Fruit fly (Drosophila melanogaster) whole organism, embryonic: ENCODE results near the gene CG31960.

Experiments used
- Aef1 ChIP-seq: fragments of 200-800 bp; sonication (Bioruptor generic); IDR thresholded peaks from 3 replicates; pipeline ENCODE4 v1.3.6; 2022; ENCODE audit warnings: missing biosample characterization, missing genetic modification characterization
- Atf-2 ChIP-seq: fragments of 200-800 bp; sonication (Bioruptor generic); optimal IDR thresholded peaks from 2 replicates; lab custom pipeline; 2016; ENCODE audit warnings: missing biosample characterization, missing genetic modification characterization
- B-H2 ChIP-seq: fragments of 200-800 bp; sonication (Bioruptor generic); optimal IDR thresholded peaks from 2 replicates; lab custom pipeline; 2018; ENCODE audit warnings: missing biosample characterization, mild to moderate bottlenecking, missing genetic modification characterization
- CG10321 ChIP-seq: fragments of 200-800 bp; sonication (Bioruptor generic); IDR thresholded peaks from 2 replicates; pipeline ENCODE4 v1.3.6; 2022; ENCODE audit warnings: missing biosample characterization, missing genetic modification characterization
- CG11504 ChIP-seq: fragments of 200-800 bp; sonication (Bioruptor generic); optimal IDR thresholded peaks from 3 replicates; lab custom pipeline; 2019; ENCODE audit warnings: missing biosample characterization, mild to moderate bottlenecking, missing genetic modification characterization, moderate library complexity
- CG12155 ChIP-seq: fragments of 200-800 bp; sonication (Bioruptor generic); optimal IDR thresholded peaks from 3 replicates; lab custom pipeline; 2016; ENCODE audit warnings: missing biosample characterization, missing genetic modification characterization
- CG12236 ChIP-seq: fragments of 200-800 bp; sonication (Bioruptor generic); optimal IDR thresholded peaks from 2 replicates; lab custom pipeline; 2016; ENCODE audit warnings: missing biosample characterization, missing genetic modification characterization
- CG1233 ChIP-seq: fragments of 200-800 bp; sonication (Bioruptor generic); optimal IDR thresholded peaks from 4 replicates; lab custom pipeline; 2018; ENCODE audit warnings: missing biosample characterization, mild to moderate bottlenecking, missing genetic modification characterization
- CG13624 ChIP-seq: fragments of 200-800 bp; sonication (Bioruptor generic); optimal IDR thresholded peaks from 2 replicates; lab custom pipeline; 2016; ENCODE audit warnings: missing biosample characterization, missing genetic modification characterization
- CG15696 ChIP-seq: fragments of 200-800 bp; sonication (Bioruptor generic); optimal IDR thresholded peaks from 2 replicates; lab custom pipeline; 2019; ENCODE audit warnings: missing biosample characterization, mild to moderate bottlenecking, missing genetic modification characterization, moderate library complexity
- CG1603 ChIP-seq: fragments of 200-800 bp; sonication (Bioruptor generic); optimal IDR thresholded peaks from 2 replicates; lab custom pipeline; 2019; ENCODE audit warnings: missing biosample characterization, mild to moderate bottlenecking, missing genetic modification characterization, moderate library complexity
- CG31224 ChIP-seq: fragments of 200-800 bp; sonication (Bioruptor generic); IDR thresholded peaks from 2 replicates; pipeline ENCODE4 v1.3.6; 2022; ENCODE audit warnings: missing biosample characterization, missing genetic modification characterization
- CG32532 ChIP-seq: fragments of 200-800 bp; sonication (Bioruptor generic); IDR thresholded peaks from 2 replicates; pipeline ENCODE4 v1.3.6; 2022; ENCODE audit warnings: missing biosample characterization, missing genetic modification characterization
- CG3726 ChIP-seq: fragments of 200-800 bp; sonication (Bioruptor generic); IDR thresholded peaks from 3 replicates; pipeline ENCODE4, ENCODE4 v1.3.6; 2022; ENCODE audit warnings: missing biosample characterization, missing genetic modification characterization
- CG3995 ChIP-seq: fragments of 200-800 bp; sonication (Bioruptor generic); optimal IDR thresholded peaks from 3 replicates; lab custom pipeline; 2016; ENCODE audit warnings: missing biosample characterization, missing genetic modification characterization
- CG6683 ChIP-seq: fragments of 200-800 bp; sonication (Bioruptor generic); optimal IDR thresholded peaks from 2 replicates; lab custom pipeline; 2017; ENCODE audit warnings: missing biosample characterization, mild to moderate bottlenecking, missing genetic modification characterization, missing genetic modification reagents
- CG6854 ChIP-seq: fragments of 200-800 bp; sonication (Bioruptor generic); optimal IDR thresholded peaks from 3 replicates; lab custom pipeline; 2017; ENCODE audit warnings: missing biosample characterization, mild to moderate bottlenecking, missing genetic modification characterization
- CG7839 ChIP-seq: fragments of 200-800 bp; sonication (Bioruptor generic); optimal IDR thresholded peaks from 3 replicates; lab custom pipeline; 2018; ENCODE audit warnings: missing biosample characterization, mild to moderate bottlenecking, missing genetic modification characterization, moderate library complexity
- CG7928 ChIP-seq: fragments of 200-800 bp; sonication (Bioruptor generic); optimal IDR thresholded peaks from 2 replicates; lab custom pipeline; 2017; ENCODE audit warnings: missing biosample characterization, mild to moderate bottlenecking, missing genetic modification characterization
- CG8924 ChIP-seq: fragments of 200-800 bp; optimal IDR thresholded peaks from 3 replicates; lab custom pipeline; 2019; ENCODE audit warnings: missing biosample characterization, mild to moderate bottlenecking, missing genetic modification characterization, moderate library complexity
- CTCF ChIP-seq: fragments of 200-800 bp; sonication (Bioruptor generic); optimal IDR thresholded peaks from 2 replicates; lab custom pipeline; 2017; ENCODE audit warnings: missing biosample characterization, mild to moderate bottlenecking, missing genetic modification characterization, moderate library complexity
- CoRest ChIP-seq: fragments of 200-800 bp; sonication (Bioruptor generic); optimal IDR thresholded peaks from 3 replicates; lab custom pipeline; 2018; ENCODE audit warnings: missing biosample characterization, mild to moderate bottlenecking, missing genetic modification characterization, moderate library complexity
- D19A ChIP-seq: fragments of 200-800 bp; optimal IDR thresholded peaks from 3 replicates; lab custom pipeline; 2019; ENCODE audit warnings: missing biosample characterization, mild to moderate bottlenecking, missing genetic modification characterization, moderate library complexity
- E2f1 ChIP-seq: fragments of 200-800 bp; sonication (Bioruptor generic); IDR thresholded peaks from 2 replicates; pipeline ENCODE4 v1.3.6; 2022; ENCODE audit warnings: missing biosample characterization, missing genetic modification characterization
- Lpt ChIP-seq: fragments of >200 bp; optimal IDR thresholded peaks from 2 replicates; lab custom pipeline; 2018; ENCODE audit warnings: missing biosample characterization, missing genetic modification characterization
- MBD-R2 ChIP-seq: fragments of 200-800 bp; sonication (Bioruptor generic); IDR thresholded peaks from 2 replicates; pipeline ENCODE4 v1.3.6; 2022; ENCODE audit warnings: missing biosample characterization, missing genetic modification characterization
- Nf-YB ChIP-seq: fragments of 200-800 bp; sonication (Bioruptor generic); optimal IDR thresholded peaks from 3 replicates; lab custom pipeline; 2019; ENCODE audit warnings: missing biosample characterization, mild to moderate bottlenecking, missing genetic modification characterization, moderate library complexity
- Oaz ChIP-seq: fragments of 200-800 bp; sonication (Bioruptor generic); IDR thresholded peaks from 2 replicates; pipeline ENCODE4 v1.3.6; 2022; ENCODE audit warnings: missing biosample characterization, missing genetic modification characterization
- Spps ChIP-seq: fragments of 200-800 bp; sonication (Bioruptor generic); optimal IDR thresholded peaks from 2 replicates; lab custom pipeline; 2018; ENCODE audit warnings: missing biosample characterization, mild to moderate bottlenecking, missing genetic modification characterization
- Sry-β ChIP-seq: fragments of 200-800 bp; sonication (Bioruptor generic); optimal IDR thresholded peaks from 2 replicates; lab custom pipeline; 2018; ENCODE audit warnings: missing biosample characterization, mild to moderate bottlenecking, missing genetic modification characterization, moderate library complexity
- aop ChIP-seq: fragments of 200-800 bp; sonication (Bioruptor generic); IDR thresholded peaks from 2 replicates; pipeline ENCODE4 v1.3.6; 2022; ENCODE audit warnings: missing biosample characterization, missing genetic modification characterization
- ap ChIP-seq: fragments of 200-800 bp; sonication (Bioruptor generic); IDR thresholded peaks from 2 replicates; pipeline ENCODE4 v1.3.6; 2022; ENCODE audit warnings: missing biosample characterization, missing genetic modification characterization
- ci ChIP-seq: fragments of 200-800 bp; sonication (Bioruptor generic); IDR thresholded peaks from 3 replicates; pipeline ENCODE4 v1.3.6; 2022; ENCODE audit warnings: missing biosample characterization, missing genetic modification characterization
- cwo ChIP-seq: fragments of 200-800 bp; sonication (Bioruptor generic); optimal IDR thresholded peaks from 3 replicates; lab custom pipeline; 2017; ENCODE audit warnings: missing biosample characterization, missing genetic modification characterization, mild to moderate bottlenecking, moderate library complexity, missing genetic modification reagents
- danr ChIP-seq: fragments of 200-800 bp; sonication (Bioruptor generic); IDR thresholded peaks from 2 replicates; pipeline ENCODE4 v1.3.6; 2022; ENCODE audit warnings: missing biosample characterization, missing genetic modification characterization
- dmrt11E ChIP-seq: fragments of 200-800 bp; sonication (Bioruptor generic); optimal IDR thresholded peaks from 3 replicates; lab custom pipeline; 2018; ENCODE audit warnings: missing biosample characterization, mild to moderate bottlenecking, missing genetic modification characterization, moderate library complexity
- dpn ChIP-seq, 2 experiments: fragments of 200-800 bp; sonication (Bioruptor generic); optimal IDR thresholded peaks; 3 replicates each; lab custom pipeline; 2016; ENCODE audit warnings: missing biosample characterization in 2 of 2, missing genetic modification characterization in 2 of 2
- esg ChIP-seq: fragments of 200-800 bp; sonication (Bioruptor generic); conservative IDR thresholded peaks from 2 replicates; pipeline ENCODE4 v1.3.6; 2022; ENCODE audit warnings: missing biosample characterization, missing genetic modification characterization
- gem ChIP-seq: fragments of 200-800 bp; sonication (Bioruptor generic); optimal IDR thresholded peaks from 2 replicates; lab custom pipeline; 2019; ENCODE audit warnings: missing biosample characterization, mild to moderate bottlenecking, missing genetic modification characterization, moderate library complexity
- lilli ChIP-seq: fragments of 200-800 bp; sonication (Bioruptor generic); optimal IDR thresholded peaks from 3 replicates; lab custom pipeline; 2016; ENCODE audit warnings: missing biosample characterization, missing genetic modification characterization
- mam ChIP-seq: fragments of 200-800 bp; sonication (Bioruptor generic); optimal IDR thresholded peaks from 3 replicates; lab custom pipeline; 2016; ENCODE audit warnings: missing biosample characterization, missing genetic modification characterization
- pho ChIP-seq: fragments of 200-800 bp; sonication (Bioruptor generic); optimal IDR thresholded peaks from 2 replicates; lab custom pipeline; 2016; ENCODE audit warnings: missing biosample characterization, missing genetic modification characterization
- phol ChIP-seq: fragments of 200-800 bp; sonication (Bioruptor generic); optimal IDR thresholded peaks from 3 replicates; lab custom pipeline; 2018; ENCODE audit warnings: missing biosample characterization, mild to moderate bottlenecking, missing genetic modification characterization, moderate library complexity
- pnt ChIP-seq: fragments of 200-800 bp; sonication (Bioruptor generic); optimal IDR thresholded peaks from 3 replicates; lab custom pipeline; 2016; ENCODE audit warnings: missing biosample characterization, missing genetic modification characterization
- repo ChIP-seq: fragments of 200-800 bp; sonication (Bioruptor generic); optimal IDR thresholded peaks from 2 replicates; lab custom pipeline; 2016; ENCODE audit warnings: missing biosample characterization, missing genetic modification characterization
- sd ChIP-seq: fragments of 200-800 bp; sonication (Bioruptor generic); optimal IDR thresholded peaks from 3 replicates; lab custom pipeline; 2018; ENCODE audit warnings: missing biosample characterization, mild to moderate bottlenecking, missing genetic modification characterization, moderate library complexity
- sug ChIP-seq: fragments of 200-800 bp; optimal IDR thresholded peaks from 2 replicates; lab custom pipeline; 2019; ENCODE audit warnings: missing biosample characterization, mild to moderate bottlenecking, missing genetic modification characterization, moderate library complexity
- tgo ChIP-seq: fragments of 200-800 bp; sonication (Bioruptor generic); IDR thresholded peaks from 3 replicates; pipeline ENCODE4 v1.3.6; 2022; ENCODE audit warnings: missing biosample characterization, missing genetic modification characterization
- tna ChIP-seq: fragments of 200-800 bp; sonication (Bioruptor generic); IDR thresholded peaks from 2 replicates; pipeline ENCODE4 v1.3.6; 2022; ENCODE audit warnings: missing biosample characterization, missing genetic modification characterization; ENCODE audit not compliant: partially characterized antibody
- wdn ChIP-seq: fragments of 200-800 bp; sonication (Bioruptor generic); IDR thresholded peaks from 2 replicates; pipeline ENCODE4 v1.3.6; 2022; ENCODE audit warnings: missing biosample characterization, missing genetic modification characterization
- zen ChIP-seq: fragments of 200-800 bp; sonication (Bioruptor generic); optimal IDR thresholded peaks from 3 replicates; lab custom pipeline; 2018; ENCODE audit warnings: missing biosample characterization, mild to moderate bottlenecking, missing genetic modification characterization, moderate library complexity

CG31960 gene

DNA sequence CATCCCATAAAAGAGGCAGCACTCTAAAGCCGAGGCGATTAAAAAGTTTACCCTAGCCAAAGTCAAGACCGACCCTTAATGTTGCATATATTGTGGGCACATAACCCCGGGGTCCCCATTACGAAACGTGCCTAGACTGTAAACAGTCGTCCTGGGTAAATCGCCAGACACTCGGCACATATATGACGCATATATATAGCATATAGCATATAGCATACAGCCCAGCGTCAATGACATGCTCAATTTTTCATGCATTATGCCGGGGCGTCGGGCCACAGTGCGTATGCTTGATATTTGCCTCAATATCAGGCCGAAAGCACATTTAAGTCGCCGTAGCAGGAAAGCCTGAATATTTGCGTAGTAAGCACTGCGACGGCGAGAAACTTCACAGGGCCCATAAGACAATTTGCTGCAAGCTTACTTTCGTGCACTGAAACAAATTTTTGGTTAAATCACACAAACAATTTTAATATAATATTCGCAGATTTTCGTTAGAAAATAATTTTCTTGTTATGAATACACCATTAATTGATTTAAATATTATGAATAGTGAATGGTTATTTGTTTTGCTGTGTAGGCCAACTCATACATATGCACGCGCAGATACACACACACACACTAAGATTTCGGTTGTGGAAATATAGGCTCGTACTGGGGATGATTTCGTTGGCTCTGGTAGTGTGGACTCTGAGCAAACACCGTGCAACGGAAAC is 29.8 kb upstream of the CG31960 start (continued):
- peak; percentile 2 for TF ChIP-seq pho (GFP tag; lab: Kevin White, UChicago)
- TF ChIP-seq CG31224 (GFP tag; lab: Robert Waterston, UW): no peak
- no peak for TF ChIP-seq Oaz
- TF ChIP-seq CG13624: no peak
- no peak for TF ChIP-seq danr (GFP tag; lab: Robert Waterston, UW)
- peak; percentile 38; the same call in 1 of the 3 replicates for TF ChIP-seq ci
- TF ChIP-seq CoRest (tag; lab: Kevin White, UChicago): peak; percentile 2
- TF ChIP-seq zen: no peak
- TF ChIP-seq E2f1 (GFP tag; lab: Robert Waterston, UW): peak; percentile 18; the same call in 1 of the 2 replicates
- TF ChIP-seq CG1233 (GFP tag; lab: Kevin White, UChicago): no peak
- TF ChIP-seq aop (GFP tag; lab: Robert Waterston, UW): no peak
- TF ChIP-seq Spps (tag; lab: Kevin White, UChicago): no peak
- peak; percentile 50 for TF ChIP-seq cwo (GFP tag; lab: Kevin White, UChicago)
- no peak for TF ChIP-seq CG6683
- no peak for TF ChIP-seq sug (tag; lab: Kevin White, UChicago)
- TF ChIP-seq Lpt (GFP tag; lab: Kevin White, UChicago): no peak
- 0 out of 2 replicates have a peak, but pooled peaks have one; percentile 20 for TF ChIP-seq wdn
- TF ChIP-seq tna (GFP tag; lab: Robert Waterston, UW): no peak
- TF ChIP-seq CG32532 (GFP tag; lab: Robert Waterston, UW): peak; percentile 47; the same call in 1 of the 2 replicates
- TF ChIP-seq D19A (tag; lab: Kevin White, UChicago): no peak
- no peak for TF ChIP-seq CG10321 (GFP tag; lab: Robert Waterston, UW)
- no peak for TF ChIP-seq CG6854 (GFP tag; lab: Kevin White, UChicago)
- TF ChIP-seq CG12155 (GFP tag; lab: Kevin White, UChicago): no peak
- TF ChIP-seq repo: no peak
- no peak for TF ChIP-seq lilli (GFP tag; lab: Kevin White, UChicago)
- TF ChIP-seq CG15696 (tag; lab: Kevin White, UChicago): no peak
- peak; percentile 52; the same call in 1 of the 3 replicates for TF ChIP-seq tgo (GFP tag; lab: Robert Waterston, UW)
- TF ChIP-seq CG3726 (GFP tag; lab: Robert Waterston, UW): no peak
- TF ChIP-seq CG11504 (tag; lab: Kevin White, UChicago): no peak
- TF ChIP-seq dpn (GFP tag; optimal IDR thresholded peaks at IDR 0.05; lab: Kevin White, UChicago): peak in 1 of 2 experiments; percentile 20
- TF ChIP-seq Nf-YB: no peak
- peak; percentile 43 for TF ChIP-seq CG8924 (tag; lab: Kevin White, UChicago)
- TF ChIP-seq B-H2 (GFP tag; lab: Kevin White, UChicago): no peak
- TF ChIP-seq CG7928 (GFP tag; lab: Kevin White, UChicago): no peak
- no peak for TF ChIP-seq CTCF
- TF ChIP-seq CG12236 (GFP tag; lab: Kevin White, UChicago): no peak
- TF ChIP-seq Atf-2: no peak
- TF ChIP-seq MBD-R2 (GFP tag; lab: Robert Waterston, UW): no peak
- TF ChIP-seq esg: no peak
- peak; percentile 7 for TF ChIP-seq phol (tag; lab: Kevin White, UChicago)
- no peak for TF ChIP-seq sd (tag; lab: Kevin White, UChicago)
- peak; percentile 25 for TF ChIP-seq mam (GFP tag; lab: Kevin White, UChicago)
- TF ChIP-seq pnt: no peak
- TF ChIP-seq gem: no peak
- peak; percentile 55 for TF ChIP-seq CG7839 (tag; lab: Kevin White, UChicago)
- TF ChIP-seq Aef1: no peak
- TF ChIP-seq CG3995: no peak
- TF ChIP-seq Sry-β: no peak
- no peak for TF ChIP-seq dmrt11E (tag; lab: Kevin White, UChicago)
- no peak for TF ChIP-seq ap (GFP tag; lab: Robert Waterston, UW)
- TF ChIP-seq CG1603 (tag; lab: Kevin White, UChicago): no peak
